Worm (Caenorhabditis elegans) whole organism, L1 larva: ENCODE results near the gene F35D11.3.

Experiments used
- aha-1 ChIP-seq: fragments of 150-350 bp; optimal IDR thresholded peaks from 2 replicates; lab custom pipeline; 2014; ENCODE audit warnings: missing biosample characterization, missing genetic modification characterization
- egl-27 ChIP-seq, 2 experiments: fragments of 150-350 bp in 1 of 2; sonication (generic microtip); optimal IDR thresholded peaks; 3 replicates each; lab custom pipeline; 2017 to 2018; ENCODE audit warnings: missing biosample characterization in 2 of 2, missing genetic modification characterization in 2 of 2, missing genetic modification reagents in 2 of 2
- mdl-1 ChIP-seq, 2 experiments: fragments of 150-350 bp; optimal IDR thresholded peaks; 2 replicates each; lab custom pipeline; 2014 to 2017; ENCODE audit warnings: missing biosample characterization in 2 of 2, missing genetic modification characterization in 2 of 2, inconsistent platforms in 1 of 2
- pax-3 ChIP-seq: fragments of 200-800 bp; sonication (Bioruptor generic); optimal IDR thresholded peaks from 2 replicates; lab custom pipeline; 2018; ENCODE audit warnings: mild to moderate bottlenecking, missing genetic modification characterization, moderate library complexity, missing compliant biosample characterization
- sox-4 ChIP-seq: sonication (generic microtip); optimal IDR thresholded peaks from 2 replicates; lab custom pipeline; 2016; ENCODE audit warnings: missing genetic modification characterization, missing compliant biosample characterization
- unc-98 ChIP-seq: fragments of 200-800 bp; sonication (Bioruptor generic); IDR thresholded peaks from 2 replicates; pipeline ENCODE4 v1.3.6; 2022; ENCODE audit warnings: missing genetic modification characterization, missing compliant biosample characterization
- ztf-11 ChIP-seq, 2 experiments: sonication (generic microtip); optimal IDR thresholded peaks; 2 replicates each; lab custom pipeline; 2016 to 2017; ENCODE audit warnings: missing genetic modification characterization in 2 of 2, missing biosample characterization in 1 of 2, missing compliant biosample characterization in 1 of 2

ce11 chrII:4571868-4572267, 36.3 kb upstream of the F35D11.3 start, which contains the start of gene vab-1:
- no peak for TF ChIP-seq pax-3 (tag; lab: Kevin White, UChicago)
- TF ChIP-seq unc-98 (GFP tag; lab: Robert Waterston, UW), result no peak
- no peak for TF ChIP-seq egl-27 (tag; optimal IDR thresholded peaks at IDR 0.05; lab: Kevin White, UChicago)
- TF ChIP-seq aha-1 (tag; lab: Kevin White, UChicago), result no peak
- TF ChIP-seq mdl-1 (tag; optimal IDR thresholded peaks at IDR 0.05; lab: Kevin White, UChicago), result no peak
- TF ChIP-seq sox-4 (tag; lab: Kevin White, UChicago), result no peak
- no peak for TF ChIP-seq ztf-11 (tag; optimal IDR thresholded peaks at IDR 0.05; lab: Kevin White, UChicago)
